Fruit fly (Drosophila melanogaster) whole organism, embryonic: ENCODE data around the gene AP-1mu.
A peak's percentile ranks its signal among the peaks of the same experiment; 100 is the strongest.

Experiments used
- Atf-2 ChIP-seq: fragments of 200-800 bp; sonication (Bioruptor generic); optimal IDR thresholded peaks from 2 replicates; lab custom pipeline; 2016; ENCODE audit warnings: missing biosample characterization, missing genetic modification characterization
- BtbVII ChIP-seq: fragments of 200-800 bp; sonication (Bioruptor generic); optimal IDR thresholded peaks from 3 replicates; lab custom pipeline; 2017; ENCODE audit warnings: missing biosample characterization, mild to moderate bottlenecking, missing genetic modification characterization
- CG10979 ChIP-seq: fragments of 200-800 bp; sonication (Bioruptor generic); optimal IDR thresholded peaks from 2 replicates; lab custom pipeline; 2018; ENCODE audit warnings: missing biosample characterization, mild to moderate bottlenecking, missing genetic modification characterization, moderate library complexity
- CG12104 ChIP-seq: fragments of 200-800 bp; sonication (Bioruptor generic); optimal IDR thresholded peaks from 3 replicates; lab custom pipeline; 2016; ENCODE audit warnings: missing biosample characterization, missing genetic modification characterization
- CG13296 ChIP-seq: fragments of 200-800 bp; sonication (Bioruptor generic); optimal IDR thresholded peaks from 3 replicates; lab custom pipeline; 2018; ENCODE audit warnings: missing biosample characterization, mild to moderate bottlenecking, missing genetic modification characterization
- CG14014 ChIP-seq: fragments of 200-800 bp; sonication (Bioruptor generic); IDR thresholded peaks from 2 replicates; pipeline ENCODE4 v1.3.6; 2022; ENCODE audit warnings: missing biosample characterization, missing genetic modification characterization
- CG15696 ChIP-seq: fragments of 200-800 bp; sonication (Bioruptor generic); optimal IDR thresholded peaks from 2 replicates; lab custom pipeline; 2019; ENCODE audit warnings: missing biosample characterization, mild to moderate bottlenecking, missing genetic modification characterization, moderate library complexity
- CG17361 ChIP-seq: fragments of 200-800 bp; sonication (Bioruptor generic); IDR thresholded peaks from 3 replicates; pipeline ENCODE4 v1.3.6; 2022; ENCODE audit warnings: missing biosample characterization, missing genetic modification characterization
- CG30431 ChIP-seq: fragments of 200-800 bp; sonication (Bioruptor generic); optimal IDR thresholded peaks from 2 replicates; lab custom pipeline; 2017; ENCODE audit warnings: missing biosample characterization, missing genetic modification characterization
- CG34376 ChIP-seq: fragments of 200-800 bp; sonication (Bioruptor generic); optimal IDR thresholded peaks from 2 replicates; lab custom pipeline; 2018; ENCODE audit warnings: missing biosample characterization, mild to moderate bottlenecking, missing genetic modification characterization
- CG34422 ChIP-seq: fragments of 200-800 bp; sonication (Bioruptor generic); IDR thresholded peaks from 3 replicates; pipeline ENCODE4 v1.3.6; 2022; ENCODE audit warnings: missing biosample characterization, missing genetic modification characterization
- CG42726 ChIP-seq: fragments of 200-800 bp; sonication (Bioruptor generic); IDR thresholded peaks from 2 replicates; pipeline ENCODE4 v1.3.6; 2022; ENCODE audit warnings: missing biosample characterization, missing genetic modification characterization; ENCODE audit not compliant: partially characterized antibody
- CG4424 ChIP-seq: fragments of 200-800 bp; sonication (Bioruptor generic); optimal IDR thresholded peaks from 3 replicates; lab custom pipeline; 2016; ENCODE audit warnings: missing biosample characterization, missing genetic modification characterization
- CG6654 ChIP-seq: fragments of 200-800 bp; sonication (Bioruptor generic); optimal IDR thresholded peaks from 2 replicates; lab custom pipeline; 2017; ENCODE audit warnings: missing biosample characterization, mild to moderate bottlenecking, missing genetic modification characterization
- CG6854 ChIP-seq: fragments of 200-800 bp; sonication (Bioruptor generic); optimal IDR thresholded peaks from 3 replicates; lab custom pipeline; 2017; ENCODE audit warnings: missing biosample characterization, mild to moderate bottlenecking, missing genetic modification characterization
- CG8089 ChIP-seq: fragments of 200-800 bp; sonication (Bioruptor generic); optimal IDR thresholded peaks from 3 replicates; lab custom pipeline; 2016; ENCODE audit warnings: missing biosample characterization, missing genetic modification characterization
- CG8924 ChIP-seq: fragments of 200-800 bp; optimal IDR thresholded peaks from 3 replicates; lab custom pipeline; 2019; ENCODE audit warnings: missing biosample characterization, mild to moderate bottlenecking, missing genetic modification characterization, moderate library complexity
- CG9727 ChIP-seq: fragments of 200-800 bp; sonication (Bioruptor generic); optimal IDR thresholded peaks from 3 replicates; lab custom pipeline; 2017; ENCODE audit warnings: missing biosample characterization, mild to moderate bottlenecking, missing genetic modification characterization
- D19B ChIP-seq: fragments of 200-800 bp; sonication (Bioruptor generic); optimal IDR thresholded peaks from 2 replicates; lab custom pipeline; 2017; ENCODE audit warnings: missing biosample characterization, mild to moderate bottlenecking, missing genetic modification characterization
- Dek ChIP-seq: fragments of 200-800 bp; sonication (Bioruptor generic); optimal IDR thresholded peaks from 3 replicates; lab custom pipeline; 2019; ENCODE audit warnings: missing biosample characterization, mild to moderate bottlenecking, missing genetic modification characterization, moderate library complexity
- Fer3 ChIP-seq: fragments of 200-800 bp; sonication (Bioruptor generic); optimal IDR thresholded peaks from 2 replicates; lab custom pipeline; 2018; ENCODE audit warnings: missing biosample characterization, mild to moderate bottlenecking, missing genetic modification characterization, moderate library complexity
- Hmx ChIP-seq: fragments of 200-800 bp; sonication (Bioruptor generic); optimal IDR thresholded peaks from 2 replicates; lab custom pipeline; 2016; ENCODE audit warnings: missing biosample characterization, missing genetic modification characterization
- Hr78 ChIP-seq, 2 experiments: fragments of 200-800 bp in 1 of 2; fragments of >200 bp in 1 of 2; sonication (Bioruptor generic) in 1 of 2; optimal IDR thresholded peaks; 2 replicates each; lab custom pipeline; 2017 to 2019; ENCODE audit warnings: missing biosample characterization in 2 of 2, missing genetic modification characterization in 2 of 2, mild to moderate bottlenecking in 1 of 2, moderate library complexity in 1 of 2
- Lpt ChIP-seq: fragments of >200 bp; optimal IDR thresholded peaks from 2 replicates; lab custom pipeline; 2018; ENCODE audit warnings: missing biosample characterization, missing genetic modification characterization
- Med ChIP-seq: fragments of 200-800 bp; sonication (Bioruptor generic); peaks from one replicate; lab custom pipeline; 2016; ENCODE audit warnings: missing biosample characterization, missing genetic modification characterization, mild to moderate bottlenecking, inconsistent platforms, moderate library complexity
- NC2β ChIP-seq: fragments of 200-800 bp; sonication (Bioruptor generic); optimal IDR thresholded peaks from 2 replicates; lab custom pipeline; 2016; ENCODE audit warnings: missing biosample characterization, missing genetic modification characterization
- Nf-YA ChIP-seq: fragments of 200-800 bp; sonication (Bioruptor generic); IDR thresholded peaks from 2 replicates; pipeline ENCODE4 v1.3.6; 2022; ENCODE audit warnings: missing biosample characterization, missing genetic modification characterization
- Rfx ChIP-seq: fragments of 200-800 bp; sonication (Bioruptor generic); IDR thresholded peaks from 2 replicates; pipeline ENCODE4 v1.3.6; 2022; ENCODE audit warnings: missing biosample characterization, missing genetic modification characterization
- Scr ChIP-seq: fragments of 200-800 bp; sonication (Bioruptor generic); IDR thresholded peaks from 2 replicates; pipeline ENCODE4 v1.3.6; 2022; ENCODE audit warnings: missing biosample characterization, missing genetic modification characterization; ENCODE audit not compliant: partially characterized antibody
- aop ChIP-seq: fragments of 200-800 bp; sonication (Bioruptor generic); IDR thresholded peaks from 2 replicates; pipeline ENCODE4 v1.3.6; 2022; ENCODE audit warnings: missing biosample characterization, missing genetic modification characterization
- bbx ChIP-seq: fragments of 200-800 bp; sonication (Bioruptor generic); IDR thresholded peaks from 2 replicates; pipeline ENCODE4 v1.3.6; 2022; ENCODE audit warnings: missing biosample characterization, missing genetic modification characterization; ENCODE audit not compliant: partially characterized antibody
- cato ChIP-seq: fragments of 200-800 bp; sonication (Bioruptor generic); optimal IDR thresholded peaks from 2 replicates; lab custom pipeline; 2016; ENCODE audit warnings: missing biosample characterization, missing genetic modification characterization, borderline replicate concordance
- ci ChIP-seq: fragments of 200-800 bp; sonication (Bioruptor generic); IDR thresholded peaks from 3 replicates; pipeline ENCODE4 v1.3.6; 2022; ENCODE audit warnings: missing biosample characterization, missing genetic modification characterization
- croc ChIP-seq: fragments of 200-800 bp; sonication (Bioruptor generic); conservative IDR thresholded peaks from 3 replicates; pipeline ENCODE4 v1.3.6; 2022; ENCODE audit warnings: missing biosample characterization, missing genetic modification characterization
- dati ChIP-seq: fragments of 200-800 bp; sonication (Bioruptor generic); IDR thresholded peaks from 2 replicates; pipeline ENCODE4 v1.3.6; 2022; ENCODE audit warnings: missing biosample characterization, missing genetic modification characterization
- esg ChIP-seq: fragments of 200-800 bp; sonication (Bioruptor generic); conservative IDR thresholded peaks from 2 replicates; pipeline ENCODE4 v1.3.6; 2022; ENCODE audit warnings: missing biosample characterization, missing genetic modification characterization
- exex ChIP-seq: fragments of 200-800 bp; sonication (Bioruptor generic); optimal IDR thresholded peaks from 4 replicates; lab custom pipeline; 2018; ENCODE audit warnings: missing biosample characterization, mild to moderate bottlenecking, missing genetic modification characterization, moderate library complexity
- gfzf ChIP-seq: fragments of 200-800 bp; sonication (Bioruptor generic); optimal IDR thresholded peaks from 2 replicates; lab custom pipeline; 2016; ENCODE audit warnings: missing biosample characterization, mild to moderate bottlenecking, missing genetic modification characterization, moderate library complexity
- grn ChIP-seq: fragments of 200-800 bp; sonication (Bioruptor generic); optimal IDR thresholded peaks from 3 replicates; lab custom pipeline; 2017; ENCODE audit warnings: missing biosample characterization, missing genetic modification characterization
- hbn ChIP-seq: fragments of 200-800 bp; sonication (Bioruptor generic); IDR thresholded peaks from 2 replicates; pipeline ENCODE4 v1.3.6; 2022; ENCODE audit warnings: missing biosample characterization, missing genetic modification characterization; ENCODE audit not compliant: partially characterized antibody
- her ChIP-seq: fragments of 200-800 bp; sonication (Bioruptor generic); optimal IDR thresholded peaks from 2 replicates; lab custom pipeline; 2016; ENCODE audit warnings: missing biosample characterization, missing genetic modification characterization
- klu ChIP-seq: fragments of 200-800 bp; sonication (Bioruptor generic); IDR thresholded peaks from 2 replicates; pipeline ENCODE4 v1.3.6; 2022; ENCODE audit warnings: missing biosample characterization, missing genetic modification characterization
- mirr ChIP-seq: fragments of 200-800 bp; sonication (Bioruptor generic); optimal IDR thresholded peaks from 3 replicates; lab custom pipeline; 2018; ENCODE audit warnings: missing biosample characterization, mild to moderate bottlenecking, missing genetic modification characterization
- pum ChIP-seq: fragments of 200-800 bp; sonication (Bioruptor generic); optimal IDR thresholded peaks from 2 replicates; lab custom pipeline; 2016; ENCODE audit warnings: missing biosample characterization, missing genetic modification characterization
- scrt ChIP-seq: fragments of 200-800 bp; sonication (Bioruptor generic); optimal IDR thresholded peaks from 2 replicates; lab custom pipeline; 2018; ENCODE audit warnings: missing biosample characterization, mild to moderate bottlenecking, missing genetic modification characterization, moderate library complexity
- sd ChIP-seq: fragments of 200-800 bp; sonication (Bioruptor generic); optimal IDR thresholded peaks from 3 replicates; lab custom pipeline; 2018; ENCODE audit warnings: missing biosample characterization, mild to moderate bottlenecking, missing genetic modification characterization, moderate library complexity
- shn ChIP-seq: fragments of 200-800 bp; sonication (Bioruptor generic); optimal IDR thresholded peaks from 3 replicates; lab custom pipeline; 2016; ENCODE audit warnings: missing biosample characterization, missing genetic modification characterization
- ssp ChIP-seq: fragments of 200-800 bp; sonication (Bioruptor generic); IDR thresholded peaks from 2 replicates; pipeline ENCODE4 v1.3.6; 2022; ENCODE audit warnings: missing biosample characterization, missing genetic modification characterization
- stc ChIP-seq: fragments of 200-800 bp; sonication (Bioruptor generic); IDR thresholded peaks from 2 replicates; pipeline ENCODE4 v1.3.6; 2022; ENCODE audit warnings: missing biosample characterization, missing genetic modification characterization
- unpg ChIP-seq: fragments of 200-800 bp; sonication (Bioruptor generic); optimal IDR thresholded peaks from 3 replicates; lab custom pipeline; 2018; ENCODE audit warnings: missing biosample characterization, mild to moderate bottlenecking, missing genetic modification characterization, moderate library complexity
- wek ChIP-seq: fragments of 200-800 bp; sonication (Bioruptor generic); optimal IDR thresholded peaks from 3 replicates; lab custom pipeline; 2018; ENCODE audit warnings: missing biosample characterization, mild to moderate bottlenecking, missing genetic modification characterization, moderate library complexity

The AP-1mu gene

dm6 chr3R:9529387-9529897, 29.9 kb downstream of the AP-1mu start (continued):
- TF ChIP-seq CG15696 (tag; lab: Kevin White, UChicago) (no peak), esg (GFP tag; lab: Robert Waterston, UW) (no peak), her (GFP tag; lab: Kevin White, UChicago) (peak; percentile 19), CG10979 (tag; lab: Kevin White, UChicago) (no peak), ci (GFP tag; lab: Robert Waterston, UW) (no peak), stc (GFP tag; lab: Robert Waterston, UW) (no peak), gfzf (GFP tag; lab: Kevin White, UChicago) (no peak), BtbVII (peak; percentile 18), CG14014 (GFP tag; lab: Robert Waterston, UW) (no peak), CG12104 (no peak), Hmx (GFP tag; lab: Kevin White, UChicago) (no peak), klu (GFP tag; lab: Robert Waterston, UW) (no peak), CG13296 (GFP tag; lab: Kevin White, UChicago) (no peak), sd (tag; lab: Kevin White, UChicago) (peak; percentile 69), Rfx (0 out of 2 replicates have a peak, but pooled peaks have one; percentile 4), cato (GFP tag; lab: Kevin White, UChicago) (no peak), Lpt (GFP tag; lab: Kevin White, UChicago) (no peak), dati (GFP tag; lab: Robert Waterston, UW) (no peak), ssp (GFP tag; lab: Robert Waterston, UW) (no peak), Fer3 (tag; lab: Kevin White, UChicago) (peak; percentile 25), wek (GFP tag; lab: Kevin White, UChicago) (no peak), Atf-2 (GFP tag; lab: Kevin White, UChicago) (no peak), NC2β (GFP tag; lab: Kevin White, UChicago) (no peak), CG30431 (GFP tag; lab: Kevin White, UChicago) (no peak), CG42726 (GFP tag; lab: Robert Waterston, UW) (no peak), CG6854 (GFP tag; lab: Kevin White, UChicago) (peak; percentile 17), CG9727 (GFP tag; lab: Kevin White, UChicago) (no peak), Nf-YA (no peak), CG8924 (tag; lab: Kevin White, UChicago) (no peak), CG34376 (GFP tag; lab: Kevin White, UChicago) (peak; percentile 37), hbn (GFP tag; lab: Robert Waterston, UW) (no peak), CG6654 (GFP tag; lab: Kevin White, UChicago) (no peak), unpg (no peak), aop (GFP tag; lab: Robert Waterston, UW) (no peak), exex (tag; lab: Kevin White, UChicago) (peak; percentile 72), croc (no peak), grn (GFP tag; lab: Kevin White, UChicago) (peak; percentile 41), bbx (no peak), Hr78 (GFP tag; optimal IDR thresholded peaks at IDR 0.05; lab: Kevin White, UChicago) (peak in 1 of 2 experiments; percentile 67), pum (no peak), CG17361 (GFP tag; lab: Robert Waterston, UW) (no peak), Scr (GFP tag; lab: Robert Waterston, UW) (no peak; the same call in 1 of the 2 replicates), scrt (GFP tag; lab: Kevin White, UChicago) (no peak), CG8089 (GFP tag; lab: Kevin White, UChicago) (no peak), D19B (GFP tag; lab: Kevin White, UChicago) (no peak), CG34422 (GFP tag; lab: Robert Waterston, UW) (no peak), mirr (peak; percentile 80), CG4424 (no peak), shn (GFP tag; lab: Kevin White, UChicago) (no peak), Dek (no peak), Med (peak; percentile 53)
